Fruit fly (Drosophila melanogaster) whole organism, embryonic: Measurements from ENCODE around the gene IKKbeta.
A peak's percentile ranks its signal among the peaks of the same experiment; 100 is the strongest.

ENCODE experiments used
- Aef1 ChIP-seq: fragments of 200-800 bp; sonication (Bioruptor generic); IDR thresholded peaks from 3 replicates; pipeline ENCODE4 v1.3.6; 2022; ENCODE audit warnings: missing biosample characterization, missing genetic modification characterization
- Antp ChIP-seq: fragments of 200-800 bp; sonication (Bioruptor generic); optimal IDR thresholded peaks from 3 replicates; lab custom pipeline; 2016; ENCODE audit warnings: missing biosample characterization, missing genetic modification characterization
- CG12744 ChIP-seq: fragments of 200-800 bp; sonication (Bioruptor generic); optimal IDR thresholded peaks from 2 replicates; lab custom pipeline; 2016; ENCODE audit warnings: missing biosample characterization, missing genetic modification characterization
- CG15514 ChIP-seq: fragments of 200-800 bp; sonication (Bioruptor generic); optimal IDR thresholded peaks from 3 replicates; lab custom pipeline; 2017; ENCODE audit warnings: missing biosample characterization, missing genetic modification characterization, mild to moderate bottlenecking, moderate library complexity, missing genetic modification reagents
- CG18262 ChIP-seq: fragments of 200-800 bp; optimal IDR thresholded peaks from 3 replicates; lab custom pipeline; 2019; ENCODE audit warnings: missing biosample characterization, mild to moderate bottlenecking, missing genetic modification characterization, moderate library complexity
- CG2889 ChIP-seq: fragments of 200-800 bp; sonication (Bioruptor generic); IDR thresholded peaks from 3 replicates; pipeline ENCODE4 v1.3.6; 2022; ENCODE audit warnings: missing biosample characterization, missing genetic modification characterization
- CG32532 ChIP-seq: fragments of 200-800 bp; sonication (Bioruptor generic); IDR thresholded peaks from 2 replicates; pipeline ENCODE4 v1.3.6; 2022; ENCODE audit warnings: missing biosample characterization, missing genetic modification characterization
- CG7271 ChIP-seq: fragments of 200-800 bp; sonication (Bioruptor generic); optimal IDR thresholded peaks from 2 replicates; lab custom pipeline; 2018; ENCODE audit warnings: missing biosample characterization, mild to moderate bottlenecking, missing genetic modification characterization, moderate library complexity
- CG8478 ChIP-seq: fragments of >200 bp; optimal IDR thresholded peaks from 2 replicates; lab custom pipeline; 2018
- CG8765 ChIP-seq: fragments of 200-800 bp; sonication (Bioruptor generic); IDR thresholded peaks from 2 replicates; pipeline ENCODE4 v1.3.6; 2022; ENCODE audit warnings: missing biosample characterization, missing genetic modification characterization
- CG8924 ChIP-seq: fragments of 200-800 bp; optimal IDR thresholded peaks from 3 replicates; lab custom pipeline; 2019; ENCODE audit warnings: missing biosample characterization, mild to moderate bottlenecking, missing genetic modification characterization, moderate library complexity
- CG9215 ChIP-seq: fragments of 200-800 bp; sonication (Bioruptor generic); IDR thresholded peaks from 2 replicates; pipeline ENCODE4 v1.3.6; 2022; ENCODE audit warnings: missing biosample characterization, missing genetic modification characterization
- Dll ChIP-seq: fragments of 200-800 bp; sonication (Bioruptor generic); IDR thresholded peaks from 4 replicates; pipeline ENCODE4 v1.3.6; 2022; ENCODE audit warnings: missing biosample characterization, missing genetic modification characterization; ENCODE audit not compliant: partially characterized antibody
- Fer1 ChIP-seq: fragments of 200-800 bp; sonication (Bioruptor generic); optimal IDR thresholded peaks from 2 replicates; lab custom pipeline; 2017; ENCODE audit warnings: missing biosample characterization, mild to moderate bottlenecking, missing genetic modification characterization
- HLHmδ ChIP-seq: fragments of 200-800 bp; sonication (Bioruptor generic); optimal IDR thresholded peaks from 2 replicates; lab custom pipeline; 2018; ENCODE audit warnings: missing biosample characterization, mild to moderate bottlenecking, missing genetic modification characterization, moderate library complexity
- Hr3 ChIP-seq: fragments of 200-800 bp; sonication (Bioruptor generic); optimal IDR thresholded peaks from 3 replicates; lab custom pipeline; 2016; ENCODE audit warnings: missing biosample characterization, missing genetic modification characterization
- Hsf ChIP-seq: fragments of 200-800 bp; sonication (Bioruptor generic); optimal IDR thresholded peaks from 3 replicates; lab custom pipeline; 2016; ENCODE audit warnings: missing biosample characterization, missing genetic modification characterization
- Kr ChIP-seq: fragments of 200-800 bp; sonication (Bioruptor generic); optimal IDR thresholded peaks from 2 replicates; lab custom pipeline; 2017; ENCODE audit warnings: missing biosample characterization, mild to moderate bottlenecking, missing genetic modification characterization
- Lhr ChIP-seq: fragments of 200-800 bp; sonication (Bioruptor generic); optimal IDR thresholded peaks from 3 replicates; lab custom pipeline; 2017; ENCODE audit warnings: mild to moderate bottlenecking, missing biosample characterization, missing genetic modification reagents, missing genetic modification characterization
- Max ChIP-seq: fragments of 200-800 bp; sonication (Bioruptor generic); optimal IDR thresholded peaks from 2 replicates; lab custom pipeline; 2016; ENCODE audit warnings: missing biosample characterization, mild to moderate bottlenecking, missing genetic modification characterization
- Poxn ChIP-seq: fragments of 200-800 bp; sonication (Bioruptor generic); IDR thresholded peaks from 2 replicates; pipeline ENCODE4 v1.3.6; 2022; ENCODE audit warnings: missing biosample characterization, missing genetic modification characterization
- abd-A ChIP-seq: fragments of 200-800 bp; sonication (Bioruptor generic); optimal IDR thresholded peaks from 3 replicates; lab custom pipeline; 2019; ENCODE audit warnings: missing biosample characterization, mild to moderate bottlenecking, missing genetic modification characterization, moderate library complexity
- amos ChIP-seq: fragments of 200-800 bp; sonication (Bioruptor generic); IDR thresholded peaks from 2 replicates; pipeline ENCODE4 v1.3.6; 2022; ENCODE audit warnings: missing biosample characterization, missing genetic modification characterization; ENCODE audit not compliant: partially characterized antibody
- btn ChIP-seq: fragments of 200-800 bp; sonication (Bioruptor generic); optimal IDR thresholded peaks from 2 replicates; lab custom pipeline; 2016; ENCODE audit warnings: missing biosample characterization, missing genetic modification characterization
- dmrt11E ChIP-seq: fragments of 200-800 bp; sonication (Bioruptor generic); optimal IDR thresholded peaks from 3 replicates; lab custom pipeline; 2018; ENCODE audit warnings: missing biosample characterization, mild to moderate bottlenecking, missing genetic modification characterization, moderate library complexity
- eve ChIP-seq, 2 experiments: fragments of >200 bp; optimal IDR thresholded peaks; 2 replicates each; lab custom pipeline; 2017; ENCODE audit warnings: missing biosample characterization in 2 of 2, missing genetic modification characterization in 2 of 2
- fd96Cb ChIP-seq: fragments of 200-800 bp; sonication (Bioruptor generic); optimal IDR thresholded peaks from 2 replicates; lab custom pipeline; 2018; ENCODE audit warnings: missing biosample characterization, mild to moderate bottlenecking, missing genetic modification characterization, moderate library complexity
- fru ChIP-seq: fragments of >200 bp; optimal IDR thresholded peaks from 2 replicates; lab custom pipeline; 2017
- gfzf ChIP-seq: fragments of 200-800 bp; sonication (Bioruptor generic); optimal IDR thresholded peaks from 2 replicates; lab custom pipeline; 2016; ENCODE audit warnings: missing biosample characterization, mild to moderate bottlenecking, missing genetic modification characterization, moderate library complexity
- ind ChIP-seq: fragments of 200-800 bp; sonication (Bioruptor generic); optimal IDR thresholded peaks from 3 replicates; lab custom pipeline; 2016; ENCODE audit warnings: missing biosample characterization, missing genetic modification characterization
- insv ChIP-seq, 2 experiments: fragments of 200-800 bp; sonication (Bioruptor generic); optimal IDR thresholded peaks; 3 replicates each; lab custom pipeline; 2016 to 2018; ENCODE audit warnings: missing biosample characterization in 2 of 2, missing genetic modification characterization in 2 of 2
- kah ChIP-seq: fragments of 200-800 bp; sonication (Bioruptor generic); optimal IDR thresholded peaks from 2 replicates; lab custom pipeline; 2018; ENCODE audit warnings: missing biosample characterization, mild to moderate bottlenecking, missing genetic modification characterization
- lola ChIP-seq, 3 experiments: fragments of >200 bp in 2 of 3; fragments of 200-800 bp in 1 of 3; sonication (Bioruptor generic) in 1 of 3; optimal IDR thresholded peaks; 2 replicates each; lab custom pipeline; 2017 to 2019; ENCODE audit warnings: missing biosample characterization in 3 of 3, missing genetic modification characterization in 3 of 3, mild to moderate bottlenecking in 1 of 3, moderate library complexity in 1 of 3
- onecut ChIP-seq: fragments of 200-800 bp; sonication (Bioruptor generic); IDR thresholded peaks from 2 replicates; pipeline ENCODE4 v1.3.6; 2022; ENCODE audit warnings: missing biosample characterization, missing genetic modification characterization
- pzg ChIP-seq: fragments of 200-800 bp; sonication (Bioruptor generic); optimal IDR thresholded peaks from 3 replicates; lab custom pipeline; 2018; ENCODE audit warnings: missing biosample characterization, mild to moderate bottlenecking, missing genetic modification characterization, moderate library complexity
- sens ChIP-seq: fragments of 200-800 bp; sonication (Bioruptor generic); peaks from one replicate; lab custom pipeline; 2016; ENCODE audit warnings: missing biosample characterization, missing genetic modification characterization
- stc ChIP-seq: fragments of 200-800 bp; sonication (Bioruptor generic); IDR thresholded peaks from 2 replicates; pipeline ENCODE4 v1.3.6; 2022; ENCODE audit warnings: missing biosample characterization, missing genetic modification characterization
- tin ChIP-seq: fragments of 200-800 bp; sonication (Bioruptor generic); optimal IDR thresholded peaks from 3 replicates; lab custom pipeline; 2016; ENCODE audit warnings: missing biosample characterization, missing genetic modification characterization
- tll ChIP-seq, 2 experiments: fragments of 200-800 bp in 1 of 2; fragments of >200 bp in 1 of 2; sonication (Bioruptor generic) in 1 of 2; optimal IDR thresholded peaks; 2 replicates each; lab custom pipeline; 2017 to 2019; ENCODE audit warnings: missing biosample characterization in 2 of 2, missing genetic modification characterization in 2 of 2, mild to moderate bottlenecking in 1 of 2, moderate library complexity in 1 of 2
- vnd ChIP-seq: fragments of 200-800 bp; sonication (Bioruptor generic); IDR thresholded peaks from 3 replicates; pipeline ENCODE4 v1.3.6; 2022; ENCODE audit warnings: missing biosample characterization, missing genetic modification characterization; ENCODE audit not compliant: partially characterized antibody

Gene IKKbeta

DNA sequence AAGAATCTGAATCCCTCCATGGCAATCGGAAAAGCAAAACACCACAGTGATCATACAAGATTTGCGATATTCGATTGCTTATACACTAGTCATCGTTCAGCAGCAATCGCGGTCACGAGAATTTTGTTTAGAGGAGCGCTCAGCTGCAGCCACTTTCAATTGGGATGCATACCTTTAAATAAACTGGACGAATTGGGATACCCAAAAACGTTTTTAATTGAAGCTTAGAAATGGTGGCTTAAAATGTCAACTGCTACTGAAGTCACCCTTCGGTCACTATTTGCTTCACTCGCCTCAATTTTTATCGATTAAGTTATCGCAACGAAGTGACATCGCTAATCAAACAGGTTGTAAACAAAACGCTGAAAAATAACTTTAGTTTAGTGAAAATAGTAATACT, at the start of gene IKKbeta, which contains the start of gene CG5013 (continued):
- peak; percentile 49 for TF ChIP-seq ind (GFP tag; lab: Kevin White, UChicago)
- no peak for TF ChIP-seq CG7271 (tag; lab: Kevin White, UChicago)
- TF ChIP-seq Lhr (GFP tag; lab: Kevin White, UChicago) = peak; percentile 57
- TF ChIP-seq pzg (GFP tag; lab: Kevin White, UChicago) = peak; percentile 68
- TF ChIP-seq btn (GFP tag; lab: Kevin White, UChicago) = peak; percentile 22
- no peak for TF ChIP-seq eve (GFP tag; optimal IDR thresholded peaks at IDR 0.05; lab: Kevin White, UChicago)
- TF ChIP-seq fd96Cb (tag; lab: Kevin White, UChicago) = no peak
- TF ChIP-seq fru (lab: Kevin White, UChicago) = no peak
- peak; percentile 7; the same call in 1 of the 2 replicates for TF ChIP-seq CG8765 (GFP tag; lab: Robert Waterston, UW)
- TF ChIP-seq Hr3 (GFP tag; lab: Kevin White, UChicago) = peak; percentile 6
- TF ChIP-seq Dll = peak; percentile 89
- peak; percentile 57 for TF ChIP-seq Max (GFP tag; lab: Kevin White, UChicago)
- TF ChIP-seq onecut (GFP tag; lab: Robert Waterston, UW) = no peak
- peak; percentile 89 for TF ChIP-seq sens
- TF ChIP-seq insv (GFP tag; optimal IDR thresholded peaks at IDR 0.05; lab: Kevin White, UChicago) = peak in 1 of 2 experiments; percentile 28
- TF ChIP-seq lola (GFP tag; optimal IDR thresholded peaks at IDR 0.05; lab: Kevin White, UChicago) = peak in 1 of 3 experiments; percentile 26
- TF ChIP-seq stc = no peak
- TF ChIP-seq CG8924 (tag; lab: Kevin White, UChicago) = peak; percentile 37
- TF ChIP-seq gfzf (GFP tag; lab: Kevin White, UChicago) = peak; percentile 46
- peak; percentile 41 for TF ChIP-seq dmrt11E (tag; lab: Kevin White, UChicago)
- peak; percentile 28 for TF ChIP-seq CG12744 (GFP tag; lab: Kevin White, UChicago)
- TF ChIP-seq HLHmδ (GFP tag; lab: Kevin White, UChicago) = no peak
- peak; percentile 36; the same call in 2 of the 3 replicates for TF ChIP-seq Aef1
- TF ChIP-seq tin (GFP tag; lab: Kevin White, UChicago) = peak; percentile 36
- peak; percentile 59 for TF ChIP-seq Hsf (GFP tag; lab: Kevin White, UChicago)
- TF ChIP-seq CG8478 (lab: Kevin White, UChicago) = peak; percentile 30
- peak; percentile 60; the same call in 2 of the 3 replicates for TF ChIP-seq CG2889 (GFP tag; lab: Robert Waterston, UW)
- TF ChIP-seq abd-A = no peak
- peak; percentile 40 for TF ChIP-seq CG18262
- peak; percentile 58 for TF ChIP-seq CG9215 (GFP tag; lab: Robert Waterston, UW)
- TF ChIP-seq Antp (GFP tag; lab: Kevin White, UChicago) = peak; percentile 68
- TF ChIP-seq kah (GFP tag; lab: Kevin White, UChicago) = peak; percentile 83
- peak; percentile 22 for TF ChIP-seq Fer1 (GFP tag; lab: Kevin White, UChicago)
- peak; percentile 14 to 75 for TF ChIP-seq tll (GFP tag; optimal IDR thresholded peaks at IDR 0.05; lab: Kevin White, UChicago)
- peak; percentile 79 for TF ChIP-seq vnd (GFP tag; lab: Robert Waterston, UW)
- TF ChIP-seq Poxn = no peak
- peak; percentile 67 for TF ChIP-seq amos (GFP tag; lab: Robert Waterston, UW)
- peak; percentile 62 for TF ChIP-seq CG32532 (GFP tag; lab: Robert Waterston, UW)
- no peak for TF ChIP-seq Kr
- peak; percentile 41 for TF ChIP-seq CG15514 (GFP tag; lab: Kevin White, UChicago)
